Worm (Caenorhabditis elegans) whole organism, L2 larva: ENCODE results near the gene gcy-6.

Source experiments
- F13H6.1 ChIP-seq: sonication (generic microtip); optimal IDR thresholded peaks from 2 replicates; lab custom pipeline; 2016; ENCODE audit warnings: missing genetic modification characterization, missing compliant biosample characterization
- ZK546.5 ChIP-seq: sonication (generic microtip); optimal IDR thresholded peaks from 2 replicates; lab custom pipeline; 2017; ENCODE audit warnings: missing biosample characterization, missing genetic modification characterization
- ama-1 ChIP-seq: fragments of 150-350 bp; optimal IDR thresholded peaks from 2 replicates; lab custom pipeline; 2018; ENCODE audit warnings: inconsistent platforms
- elt-3 ChIP-seq: sonication (generic microtip); optimal IDR thresholded peaks from 2 replicates; lab custom pipeline; 2017; ENCODE audit warnings: missing biosample characterization, missing genetic modification characterization
- lsy-2 ChIP-seq, 2 experiments: fragments of 150-350 bp in 1 of 2; sonication (generic microtip) in 1 of 2; optimal IDR thresholded peaks; 2 replicates each; lab custom pipeline; 2014 to 2017; ENCODE audit warnings: missing biosample characterization in 2 of 2, missing genetic modification characterization in 2 of 2
- mab-5 ChIP-seq: fragments of 150-350 bp; optimal IDR thresholded peaks from 2 replicates; lab custom pipeline; 2014; ENCODE audit warnings: missing biosample characterization, missing genetic modification characterization
- mdl-1 ChIP-seq, 2 experiments: fragments of 150-350 bp in 1 of 2; sonication (generic microtip) in 1 of 2; optimal IDR thresholded peaks; 2 replicates each; lab custom pipeline; 2017; ENCODE audit warnings: missing biosample characterization in 2 of 2, missing genetic modification characterization in 2 of 2
- nhr-12 ChIP-seq: fragments of 150-350 bp; optimal IDR thresholded peaks from 2 replicates; lab custom pipeline; 2014; ENCODE audit warnings: missing biosample characterization, missing genetic modification characterization
- skn-1 ChIP-seq: sonication (generic microtip); optimal IDR thresholded peaks from 2 replicates; lab custom pipeline; 2017; ENCODE audit warnings: missing biosample characterization, missing genetic modification characterization

- no peak for TF ChIP-seq lsy-2 (tag; optimal IDR thresholded peaks at IDR 0.05; lab: Kevin White, UChicago)
- TF ChIP-seq ZK546.5, result no peak
- no peak for TF ChIP-seq mab-5
- no peak for TF ChIP-seq skn-1
- no peak for TF ChIP-seq ama-1 (lab: Kevin White, UChicago)
- TF ChIP-seq nhr-12 (tag; lab: Kevin White, UChicago), result no peak
- no peak for TF ChIP-seq elt-3 (tag; lab: Kevin White, UChicago)
- TF ChIP-seq mdl-1 (tag; optimal IDR thresholded peaks at IDR 0.05; lab: Kevin White, UChicago), result no peak
- TF ChIP-seq F13H6.1 (tag; lab: Kevin White, UChicago), result no peak
Observed at ce11 chrV:10280112-10280511, 33.7 kb downstream of the gcy-6 start.
